Worm (Caenorhabditis elegans) whole organism, L4/young adult: ENCODE measurements around the gene F28B4.1.

Source experiments
- dao-5 ChIP-seq: sonication (generic microtip); optimal IDR thresholded peaks from 2 replicates; lab custom pipeline; 2016; ENCODE audit warnings: missing genotype, missing genetic modification characterization, moderate library complexity, missing compliant biosample characterization
- him-1 ChIP-seq: sonication (generic microtip); optimal IDR thresholded peaks from 2 replicates; lab custom pipeline; 2016; ENCODE audit warnings: missing genotype, missing genetic modification reagents, missing genetic modification characterization, missing compliant biosample characterization

DNA sequence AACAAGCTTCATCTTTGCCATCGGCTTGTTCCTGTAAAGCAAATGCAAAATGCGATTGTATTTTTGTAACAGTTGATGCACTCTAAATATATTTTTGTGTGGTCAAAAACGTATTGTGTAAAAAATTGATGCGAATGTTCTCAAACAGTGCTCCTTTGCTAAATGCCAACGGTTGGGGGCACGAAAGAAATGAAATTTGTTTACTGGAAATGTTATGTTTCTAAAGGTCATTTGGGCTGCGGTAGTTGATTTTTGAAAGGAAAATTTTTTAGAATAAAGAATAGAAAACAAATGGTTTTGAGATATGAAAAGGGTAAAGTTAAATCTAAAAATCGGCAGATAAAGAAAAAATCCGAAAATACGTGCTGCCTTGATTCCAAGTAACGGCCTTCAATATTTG is 34.4 kb upstream of the F28B4.1 start, which contains the start of gene C15C7.6:
- TF ChIP-seq him-1 (tag; lab: Kevin White, UChicago) (no peak), dao-5 (tag; lab: Kevin White, UChicago) (no peak)
